Fruit fly (Drosophila melanogaster) whole organism, embryonic: Measurements from ENCODE around the gene CG43131.
A peak's percentile ranks its signal among the peaks of the same experiment; 100 is the strongest.

ENCODE experiments used
- Ada2b ChIP-seq: fragments of 200-800 bp; sonication (Bioruptor generic); IDR thresholded peaks from 2 replicates; pipeline ENCODE4 v1.3.6; 2022; ENCODE audit warnings: missing biosample characterization, missing genetic modification characterization
- Atf-2 ChIP-seq: fragments of 200-800 bp; sonication (Bioruptor generic); optimal IDR thresholded peaks from 2 replicates; lab custom pipeline; 2016; ENCODE audit warnings: missing biosample characterization, missing genetic modification characterization
- CG10565 ChIP-seq: fragments of 200-800 bp; sonication (Bioruptor generic); optimal IDR thresholded peaks from 3 replicates; lab custom pipeline; 2016; ENCODE audit warnings: missing biosample characterization, mild to moderate bottlenecking, missing genetic modification characterization
- CG13123 ChIP-seq: fragments of 200-800 bp; sonication (Bioruptor generic); optimal IDR thresholded peaks from 2 replicates; lab custom pipeline; 2016; ENCODE audit warnings: missing biosample characterization, missing genetic modification characterization
- CG13894 ChIP-seq: fragments of 200-800 bp; sonication (Bioruptor generic); optimal IDR thresholded peaks from 3 replicates; lab custom pipeline; 2018; ENCODE audit warnings: missing biosample characterization, mild to moderate bottlenecking, missing genetic modification characterization, moderate library complexity
- CG15269 ChIP-seq: fragments of 200-800 bp; sonication (Bioruptor generic); optimal IDR thresholded peaks from 2 replicates; lab custom pipeline; 2018; ENCODE audit warnings: missing biosample characterization, mild to moderate bottlenecking, missing genetic modification characterization, moderate library complexity
- CG15601 ChIP-seq: fragments of 200-800 bp; sonication (Bioruptor generic); optimal IDR thresholded peaks from 3 replicates; lab custom pipeline; 2019; ENCODE audit warnings: missing biosample characterization, mild to moderate bottlenecking, missing genetic modification characterization, moderate library complexity
- CG17361 ChIP-seq: fragments of 200-800 bp; sonication (Bioruptor generic); IDR thresholded peaks from 3 replicates; pipeline ENCODE4 v1.3.6; 2022; ENCODE audit warnings: missing biosample characterization, missing genetic modification characterization
- CG18011 ChIP-seq: fragments of 200-800 bp; sonication (Bioruptor generic); optimal IDR thresholded peaks from 2 replicates; lab custom pipeline; 2017; ENCODE audit warnings: missing biosample characterization, missing genetic modification characterization, mild to moderate bottlenecking, moderate library complexity, missing genotype
- CG1832 ChIP-seq: fragments of 200-800 bp; sonication (Bioruptor generic); optimal IDR thresholded peaks from 2 replicates; lab custom pipeline; 2017; ENCODE audit warnings: missing biosample characterization, mild to moderate bottlenecking, missing genetic modification characterization, inconsistent platforms
- CG18619 ChIP-seq: fragments of 200-800 bp; sonication (Bioruptor generic); optimal IDR thresholded peaks from 3 replicates; lab custom pipeline; 2017; ENCODE audit warnings: missing biosample characterization, mild to moderate bottlenecking, missing genetic modification characterization
- CG18764 ChIP-seq: fragments of 200-800 bp; sonication (Bioruptor generic); optimal IDR thresholded peaks from 3 replicates; lab custom pipeline; 2016; ENCODE audit warnings: missing biosample characterization, missing genetic modification characterization
- CG3281 ChIP-seq: fragments of 200-800 bp; sonication (Bioruptor generic); optimal IDR thresholded peaks from 3 replicates; lab custom pipeline; 2017; ENCODE audit warnings: missing biosample characterization, mild to moderate bottlenecking, missing genetic modification characterization
- CG34422 ChIP-seq: fragments of 200-800 bp; sonication (Bioruptor generic); IDR thresholded peaks from 3 replicates; pipeline ENCODE4 v1.3.6; 2022; ENCODE audit warnings: missing biosample characterization, missing genetic modification characterization
- CG3838 ChIP-seq: fragments of 200-800 bp; sonication (Bioruptor generic); optimal IDR thresholded peaks from 3 replicates; lab custom pipeline; 2016; ENCODE audit warnings: missing biosample characterization, missing genetic modification characterization
- CG4328 ChIP-seq: fragments of 200-800 bp; sonication (Bioruptor generic); optimal IDR thresholded peaks from 3 replicates; lab custom pipeline; 2017; ENCODE audit warnings: missing biosample characterization, missing genetic modification reagents, missing genetic modification characterization
- CG4404 ChIP-seq: fragments of 200-800 bp; sonication (Bioruptor generic); IDR thresholded peaks from 2 replicates; pipeline ENCODE4 v1.3.6; 2022; ENCODE audit warnings: missing biosample characterization, missing genetic modification characterization
- CG4617 ChIP-seq: fragments of 200-800 bp; sonication (Bioruptor generic); optimal IDR thresholded peaks from 3 replicates; lab custom pipeline; 2016; ENCODE audit warnings: missing biosample characterization, missing genetic modification characterization, borderline replicate concordance
- CG5180 ChIP-seq: fragments of 200-800 bp; sonication (Bioruptor generic); optimal IDR thresholded peaks from 3 replicates; lab custom pipeline; 2017; ENCODE audit warnings: missing biosample characterization, missing genetic modification characterization, mild to moderate bottlenecking, moderate library complexity, missing genetic modification reagents
- CG8290 ChIP-seq, 3 experiments: fragments of 200-800 bp; sonication (Bioruptor generic); optimal IDR thresholded peaks; 2 replicates each; lab custom pipeline; 2016 to 2019; ENCODE audit warnings: missing biosample characterization in 3 of 3, missing genetic modification characterization in 3 of 3, mild to moderate bottlenecking in 2 of 3, moderate library complexity in 1 of 3
- CG8359 ChIP-seq: fragments of 200-800 bp; sonication (Bioruptor generic); optimal IDR thresholded peaks from 2 replicates; lab custom pipeline; 2017; ENCODE audit warnings: missing biosample characterization, mild to moderate bottlenecking, missing genetic modification characterization, borderline replicate concordance
- CG9215 ChIP-seq: fragments of 200-800 bp; sonication (Bioruptor generic); IDR thresholded peaks from 2 replicates; pipeline ENCODE4 v1.3.6; 2022; ENCODE audit warnings: missing biosample characterization, missing genetic modification characterization
- CHES-1-like ChIP-seq: fragments of 200-800 bp; sonication (Bioruptor generic); optimal IDR thresholded peaks from 2 replicates; lab custom pipeline; 2016; ENCODE audit warnings: missing biosample characterization, missing genetic modification characterization
- Deaf1 ChIP-seq: fragments of 200-800 bp; optimal IDR thresholded peaks from 3 replicates; lab custom pipeline; 2019; ENCODE audit warnings: missing biosample characterization, mild to moderate bottlenecking, missing genetic modification characterization, moderate library complexity
- Dref ChIP-seq: fragments of 200-800 bp; sonication (Bioruptor generic); IDR thresholded peaks from 2 replicates; pipeline ENCODE4 v1.3.6; 2022; ENCODE audit warnings: missing biosample characterization, missing genetic modification characterization
- Ets65A ChIP-seq: fragments of 200-800 bp; sonication (Bioruptor generic); peaks from one replicate; lab custom pipeline; 2016; ENCODE audit warnings: missing biosample characterization, missing genetic modification characterization
- Med ChIP-seq: fragments of 200-800 bp; sonication (Bioruptor generic); peaks from one replicate; lab custom pipeline; 2016; ENCODE audit warnings: missing biosample characterization, missing genetic modification characterization, mild to moderate bottlenecking, inconsistent platforms, moderate library complexity
- NC2β ChIP-seq: fragments of 200-800 bp; sonication (Bioruptor generic); optimal IDR thresholded peaks from 2 replicates; lab custom pipeline; 2016; ENCODE audit warnings: missing biosample characterization, missing genetic modification characterization
- Nf-YB ChIP-seq: fragments of 200-800 bp; sonication (Bioruptor generic); optimal IDR thresholded peaks from 3 replicates; lab custom pipeline; 2019; ENCODE audit warnings: missing biosample characterization, mild to moderate bottlenecking, missing genetic modification characterization, moderate library complexity
- Nf-YC ChIP-seq: fragments of 200-800 bp; optimal IDR thresholded peaks from 3 replicates; lab custom pipeline; 2019; ENCODE audit warnings: missing biosample characterization, mild to moderate bottlenecking, missing genetic modification characterization, moderate library complexity
- NfI ChIP-seq: fragments of 200-800 bp; sonication (Bioruptor generic); optimal IDR thresholded peaks from 3 replicates; lab custom pipeline; 2018; ENCODE audit warnings: missing biosample characterization, mild to moderate bottlenecking, missing genetic modification characterization, moderate library complexity
- Sox102F ChIP-seq: fragments of 200-800 bp; sonication (Bioruptor generic); optimal IDR thresholded peaks from 2 replicates; lab custom pipeline; 2018; ENCODE audit warnings: missing biosample characterization, mild to moderate bottlenecking, missing genetic modification characterization, moderate library complexity
- Stat92E ChIP-seq, 3 experiments: fragments of >200 bp in 2 of 3; fragments of 200-800 bp in 1 of 3; sonication (Bioruptor generic) in 1 of 3; optimal IDR thresholded peaks; 2 replicates each; lab custom pipeline; 2017 to 2019; ENCODE audit warnings: missing biosample characterization in 3 of 3, missing genetic modification characterization in 3 of 3, mild to moderate bottlenecking in 1 of 3, moderate library complexity in 1 of 3
- az2 ChIP-seq: fragments of 200-800 bp; sonication (Bioruptor generic); optimal IDR thresholded peaks from 3 replicates; lab custom pipeline; 2016; ENCODE audit warnings: missing biosample characterization, missing genetic modification characterization
- caup ChIP-seq: fragments of 200-800 bp; sonication (Bioruptor generic); optimal IDR thresholded peaks from 3 replicates; lab custom pipeline; 2017; ENCODE audit warnings: missing biosample characterization, mild to moderate bottlenecking, missing genetic modification characterization, moderate library complexity; ENCODE audit not compliant: severe bottlenecking
- ewg ChIP-seq: fragments of 200-800 bp; sonication (Bioruptor generic); optimal IDR thresholded peaks from 3 replicates; lab custom pipeline; 2017; ENCODE audit warnings: mild to moderate bottlenecking, missing biosample characterization, missing genetic modification reagents, missing genetic modification characterization
- gcm2 ChIP-seq: fragments of 200-800 bp; sonication (Bioruptor generic); optimal IDR thresholded peaks from 2 replicates; lab custom pipeline; 2016; ENCODE audit warnings: missing biosample characterization, missing genetic modification characterization
- hkb ChIP-seq, 2 experiments: fragments of 200-800 bp in 1 of 2; fragments of >200 bp in 1 of 2; sonication (Bioruptor generic) in 1 of 2; IDR thresholded peaks in 1 of 2; optimal IDR thresholded peaks in 1 of 2; 2 replicates each; pipeline versions ENCODE4 v1.3.6 to Lab custom; 2017 to 2022; ENCODE audit warnings: missing biosample characterization in 1 of 2, missing genetic modification characterization in 1 of 2
- odd ChIP-seq: fragments of 200-800 bp; sonication (Bioruptor generic); optimal IDR thresholded peaks from 2 replicates; lab custom pipeline; 2017; ENCODE audit warnings: missing biosample characterization, mild to moderate bottlenecking, missing genetic modification characterization
- pfk ChIP-seq: fragments of 200-800 bp; sonication (Bioruptor generic); optimal IDR thresholded peaks from 2 replicates; lab custom pipeline; 2018; ENCODE audit warnings: missing biosample characterization, mild to moderate bottlenecking, missing genetic modification characterization, moderate library complexity
- prd ChIP-seq, 3 experiments: fragments of >200 bp in 2 of 3; fragments of 200-800 bp in 1 of 3; sonication (Bioruptor generic) in 1 of 3; optimal IDR thresholded peaks in 2 of 3; IDR thresholded peaks in 1 of 3; 2 replicates in 2 of 3; 3 replicates in 1 of 3; pipeline versions ENCODE4 v1.3.6 to Lab custom; 2017 to 2022; ENCODE audit warnings: missing biosample characterization in 1 of 3, missing genetic modification characterization in 1 of 3
- psq ChIP-seq: fragments of 200-800 bp; sonication (Bioruptor generic); optimal IDR thresholded peaks from 2 replicates; lab custom pipeline; 2017; ENCODE audit warnings: missing biosample characterization, missing genetic modification characterization
- rib ChIP-seq: fragments of 200-800 bp; sonication (Bioruptor generic); IDR thresholded peaks from 2 replicates; pipeline ENCODE4 v1.3.6; 2022; ENCODE audit warnings: missing biosample characterization, missing genetic modification characterization
- row ChIP-seq: fragments of 200-800 bp; sonication (Bioruptor generic); IDR thresholded peaks from 3 replicates; pipeline ENCODE4 v1.3.6; 2022; ENCODE audit warnings: missing biosample characterization, missing genetic modification characterization
- scrt ChIP-seq: fragments of 200-800 bp; sonication (Bioruptor generic); optimal IDR thresholded peaks from 2 replicates; lab custom pipeline; 2018; ENCODE audit warnings: missing biosample characterization, mild to moderate bottlenecking, missing genetic modification characterization, moderate library complexity
- zf30C ChIP-seq: fragments of 200-800 bp; sonication (Bioruptor generic); optimal IDR thresholded peaks from 3 replicates; lab custom pipeline; 2018; ENCODE audit warnings: missing biosample characterization, mild to moderate bottlenecking, missing genetic modification characterization

The CG43131 gene

dm6 chr3R:5109078-5109477 lies at the start of gene CG43131:
CG43131 (minus strand) TSS chr3R:5109178.
- no peak for TF ChIP-seq CG3838
- TF ChIP-seq rib (GFP tag; lab: Robert Waterston, UW) = no peak
- TF ChIP-seq caup = no peak
- no peak for TF ChIP-seq CG13123 (GFP tag; lab: Kevin White, UChicago)
- no peak for TF ChIP-seq Dref
- no peak for TF ChIP-seq CG8359 (GFP tag; lab: Kevin White, UChicago)
- TF ChIP-seq odd (GFP tag; lab: Kevin White, UChicago) = no peak
- no peak for TF ChIP-seq CHES-1-like (GFP tag; lab: Kevin White, UChicago)
- no peak for TF ChIP-seq gcm2 (GFP tag; lab: Kevin White, UChicago)
- no peak for TF ChIP-seq Sox102F (GFP tag; lab: Kevin White, UChicago)

dm6 chr3R:5150523-5150922 lies 41.5 kb upstream of the CG43131 start, which contains the start of gene dpr16:
dpr16 (plus strand) TSS chr3R:5150908.
- TF ChIP-seq ewg (peak; percentile 55), zf30C (peak; percentile 89), CG10565 (no peak), Ets65A (GFP tag; lab: Kevin White, UChicago) (peak; percentile 65), hkb (optimal IDR thresholded peaks at IDR 0.05; lab: Kevin White, UChicago) (peak; percentile 67), hkb (GFP tag; IDR thresholded peaks at IDR 0.05; lab: Robert Waterston, UW) (no peak), Deaf1 (peak; percentile 81), prd (optimal IDR thresholded peaks at IDR 0.05; lab: Kevin White, UChicago) (no peak), prd (GFP tag; IDR thresholded peaks at IDR 0.05; lab: Robert Waterston, UW) (no peak), CG18619 (no peak), CG13894 (tag; lab: Kevin White, UChicago) (peak; percentile 49), Nf-YC (peak; percentile 78), CG5180 (GFP tag; lab: Kevin White, UChicago) (peak; percentile 70), CG17361 (GFP tag; lab: Robert Waterston, UW) (no peak), Nf-YB (peak; percentile 68), pfk (GFP tag; lab: Kevin White, UChicago) (peak; percentile 100), row (no peak), scrt (GFP tag; lab: Kevin White, UChicago) (peak; percentile 86)

- no peak for TF ChIP-seq CG15269 (tag; lab: Kevin White, UChicago)
- TF ChIP-seq CG8290 (GFP tag; optimal IDR thresholded peaks at IDR 0.05; lab: Kevin White, UChicago) = no peak
- no peak for TF ChIP-seq CG8290 (tag; optimal IDR thresholded peaks at IDR 0.05; lab: Kevin White, UChicago)
- TF ChIP-seq CG1832 (GFP tag; lab: Kevin White, UChicago) = no peak
- no peak for TF ChIP-seq CG3281
- TF ChIP-seq CG9215 (GFP tag; lab: Robert Waterston, UW) = no peak
- TF ChIP-seq az2 (GFP tag; lab: Kevin White, UChicago) = no peak
These were observed 29.9 kb upstream of the CG43131 start, which contains the start of gene CG12589 for dm6 chr3R:5138889-5139288. CG12589 (minus strand) TSS chr3R:5138989.

- no peak for TF ChIP-seq Stat92E (GFP tag; optimal IDR thresholded peaks at IDR 0.05; lab: Kevin White, UChicago)
- peak; percentile 20 for TF ChIP-seq CG18764 (GFP tag; lab: Kevin White, UChicago)
- peak; percentile 66; the same call in 2 of the 3 replicates for TF ChIP-seq CG34422 (GFP tag; lab: Robert Waterston, UW)
- peak; percentile 67 for TF ChIP-seq CG15601 (tag; lab: Kevin White, UChicago)
- peak; percentile 22 for TF ChIP-seq CG18011 (GFP tag; lab: Kevin White, UChicago)
- TF ChIP-seq CG4404 (GFP tag; lab: Robert Waterston, UW) = no peak
- TF ChIP-seq psq (GFP tag; lab: Kevin White, UChicago) = peak; percentile 17
- peak; percentile 45 for TF ChIP-seq Atf-2 (GFP tag; lab: Kevin White, UChicago)
- peak; percentile 12 for TF ChIP-seq NC2β (GFP tag; lab: Kevin White, UChicago)
- peak; percentile 73 for TF ChIP-seq CG4617 (GFP tag; lab: Kevin White, UChicago)
- TF ChIP-seq NfI (GFP tag; lab: Kevin White, UChicago) = peak; percentile 60
- peak; percentile 92 for TF ChIP-seq Med
- peak; percentile 73 for TF ChIP-seq Ada2b (GFP tag; lab: Robert Waterston, UW)
- TF ChIP-seq CG4328 (GFP tag; lab: Kevin White, UChicago) = no peak
These were observed 18.8 kb upstream of the CG43131 start, which contains the start of gene RabGGTa for dm6 chr3R:5127790-5128243. RabGGTa (plus strand) TSS chr3R:5128087.
